Fruit fly (Drosophila melanogaster) whole organism, embryonic: ENCODE data around the gene Hr78.
A peak's percentile ranks its signal among the peaks of the same experiment; 100 is the strongest.

ENCODE experiments used
- Aef1 ChIP-seq: fragments of 200-800 bp; sonication (Bioruptor generic); IDR thresholded peaks from 3 replicates; pipeline ENCODE4 v1.3.6; 2022; ENCODE audit warnings: missing biosample characterization, missing genetic modification characterization
- Awh ChIP-seq: fragments of 200-800 bp; sonication (Bioruptor generic); IDR thresholded peaks from 2 replicates; pipeline ENCODE4, ENCODE4 v1.3.6; 2022; ENCODE audit warnings: missing biosample characterization, missing genetic modification characterization
- BtbVII ChIP-seq: fragments of 200-800 bp; sonication (Bioruptor generic); optimal IDR thresholded peaks from 3 replicates; lab custom pipeline; 2017; ENCODE audit warnings: missing biosample characterization, mild to moderate bottlenecking, missing genetic modification characterization
- CG10654 ChIP-seq: fragments of 200-800 bp; sonication (Bioruptor generic); optimal IDR thresholded peaks from 2 replicates; lab custom pipeline; 2016; ENCODE audit warnings: missing biosample characterization, missing genetic modification characterization
- CG11723 ChIP-seq: fragments of 200-800 bp; sonication (Bioruptor generic); optimal IDR thresholded peaks from 2 replicates; lab custom pipeline; 2017; ENCODE audit warnings: missing biosample characterization, mild to moderate bottlenecking, missing genetic modification characterization
- CG12071 ChIP-seq: fragments of 200-800 bp; sonication (Bioruptor generic); optimal IDR thresholded peaks from 3 replicates; lab custom pipeline; 2018; ENCODE audit warnings: missing biosample characterization, mild to moderate bottlenecking, missing genetic modification characterization
- CG12299 ChIP-seq: fragments of 200-800 bp; sonication (Bioruptor generic); optimal IDR thresholded peaks from 2 replicates; lab custom pipeline; 2018; ENCODE audit warnings: missing biosample characterization, mild to moderate bottlenecking, missing genetic modification characterization
- CG12391 ChIP-seq: fragments of 200-800 bp; sonication (Bioruptor generic); optimal IDR thresholded peaks from 3 replicates; lab custom pipeline; 2018; ENCODE audit warnings: missing biosample characterization, mild to moderate bottlenecking, missing genetic modification characterization, moderate library complexity
- CG14441 ChIP-seq: fragments of 200-800 bp; sonication (Bioruptor generic); IDR thresholded peaks from 2 replicates; pipeline ENCODE4 v1.3.6; 2022; ENCODE audit warnings: missing biosample characterization, missing genetic modification characterization
- CG15269 ChIP-seq: fragments of 200-800 bp; sonication (Bioruptor generic); optimal IDR thresholded peaks from 2 replicates; lab custom pipeline; 2018; ENCODE audit warnings: missing biosample characterization, mild to moderate bottlenecking, missing genetic modification characterization, moderate library complexity
- CG17186 ChIP-seq: fragments of 200-800 bp; sonication (Bioruptor generic); optimal IDR thresholded peaks from 3 replicates; lab custom pipeline; 2017; ENCODE audit warnings: missing biosample characterization, missing genetic modification reagents, missing genetic modification characterization
- CG17359 ChIP-seq: fragments of 200-800 bp; sonication (Bioruptor generic); optimal IDR thresholded peaks from 3 replicates; lab custom pipeline; 2018; ENCODE audit warnings: missing biosample characterization, mild to moderate bottlenecking, missing genetic modification characterization, moderate library complexity
- CG17385 ChIP-seq: fragments of 200-800 bp; sonication (Bioruptor generic); optimal IDR thresholded peaks from 3 replicates; lab custom pipeline; 2018; ENCODE audit warnings: missing biosample characterization, mild to moderate bottlenecking, missing genetic modification characterization
- CG2116 ChIP-seq: fragments of 200-800 bp; sonication (Bioruptor generic); optimal IDR thresholded peaks from 3 replicates; lab custom pipeline; 2018; ENCODE audit warnings: missing biosample characterization, mild to moderate bottlenecking, missing genetic modification characterization
- CG32772 ChIP-seq: fragments of 200-800 bp; sonication (Bioruptor generic); IDR thresholded peaks from 2 replicates; pipeline ENCODE4 v1.3.6; 2022; ENCODE audit warnings: missing biosample characterization, missing genetic modification characterization
- CG3838 ChIP-seq: fragments of 200-800 bp; sonication (Bioruptor generic); optimal IDR thresholded peaks from 3 replicates; lab custom pipeline; 2016; ENCODE audit warnings: missing biosample characterization, missing genetic modification characterization
- CG42726 ChIP-seq: fragments of 200-800 bp; sonication (Bioruptor generic); IDR thresholded peaks from 2 replicates; pipeline ENCODE4 v1.3.6; 2022; ENCODE audit warnings: missing biosample characterization, missing genetic modification characterization; ENCODE audit not compliant: partially characterized antibody
- CG6765 ChIP-seq: fragments of 200-800 bp; sonication (Bioruptor generic); optimal IDR thresholded peaks from 3 replicates; lab custom pipeline; 2017; ENCODE audit warnings: missing biosample characterization, mild to moderate bottlenecking, missing genetic modification characterization
- CG7271 ChIP-seq: fragments of 200-800 bp; sonication (Bioruptor generic); optimal IDR thresholded peaks from 2 replicates; lab custom pipeline; 2018; ENCODE audit warnings: missing biosample characterization, mild to moderate bottlenecking, missing genetic modification characterization, moderate library complexity
- CG8765 ChIP-seq: fragments of 200-800 bp; sonication (Bioruptor generic); IDR thresholded peaks from 2 replicates; pipeline ENCODE4 v1.3.6; 2022; ENCODE audit warnings: missing biosample characterization, missing genetic modification characterization
- Doc3 ChIP-seq: fragments of 200-800 bp; sonication (Bioruptor generic); IDR thresholded peaks from 3 replicates; pipeline ENCODE4 v1.3.6; 2022; ENCODE audit warnings: missing biosample characterization, missing genetic modification characterization; ENCODE audit not compliant: partially characterized antibody
- Gsc ChIP-seq: fragments of 200-800 bp; sonication (Bioruptor generic); IDR thresholded peaks from 2 replicates; pipeline ENCODE4 v1.3.6; 2022; ENCODE audit warnings: missing biosample characterization, missing genetic modification characterization
- HLH54F ChIP-seq: fragments of 200-800 bp; sonication (Bioruptor generic); optimal IDR thresholded peaks from 3 replicates; lab custom pipeline; 2016; ENCODE audit warnings: missing biosample characterization, missing genetic modification characterization
- Lpt ChIP-seq: fragments of >200 bp; optimal IDR thresholded peaks from 2 replicates; lab custom pipeline; 2018; ENCODE audit warnings: missing biosample characterization, missing genetic modification characterization
- Neu2 ChIP-seq: fragments of 200-800 bp; sonication (Bioruptor generic); optimal IDR thresholded peaks from 3 replicates; lab custom pipeline; 2016; ENCODE audit warnings: missing biosample characterization, missing genetic modification characterization, borderline replicate concordance
- Oli ChIP-seq: fragments of 200-800 bp; sonication (Bioruptor generic); optimal IDR thresholded peaks from 2 replicates; lab custom pipeline; 2018; ENCODE audit warnings: missing biosample characterization, mild to moderate bottlenecking, missing genetic modification characterization, moderate library complexity
- Scr ChIP-seq: fragments of 200-800 bp; sonication (Bioruptor generic); IDR thresholded peaks from 2 replicates; pipeline ENCODE4 v1.3.6; 2022; ENCODE audit warnings: missing biosample characterization, missing genetic modification characterization; ENCODE audit not compliant: partially characterized antibody
- Side ChIP-seq: fragments of 200-800 bp; sonication (Bioruptor generic); optimal IDR thresholded peaks from 2 replicates; lab custom pipeline; 2016; ENCODE audit warnings: missing biosample characterization, missing genetic modification characterization
- Ssrp ChIP-seq: fragments of 200-800 bp; sonication (Bioruptor generic); optimal IDR thresholded peaks from 2 replicates; lab custom pipeline; 2018; ENCODE audit warnings: missing biosample characterization, mild to moderate bottlenecking, missing genetic modification characterization, moderate library complexity
- YL-1 ChIP-seq: fragments of 200-800 bp; sonication (Bioruptor generic); optimal IDR thresholded peaks from 3 replicates; lab custom pipeline; 2017; ENCODE audit warnings: missing biosample characterization, mild to moderate bottlenecking, missing genetic modification characterization
- abd-A ChIP-seq: fragments of 200-800 bp; sonication (Bioruptor generic); optimal IDR thresholded peaks from 3 replicates; lab custom pipeline; 2019; ENCODE audit warnings: missing biosample characterization, mild to moderate bottlenecking, missing genetic modification characterization, moderate library complexity
- ara ChIP-seq: fragments of 200-800 bp; sonication (Bioruptor generic); IDR thresholded peaks from 2 replicates; pipeline ENCODE4 v1.3.6; 2022; ENCODE audit warnings: missing biosample characterization, missing genetic modification characterization
- btn ChIP-seq: fragments of 200-800 bp; sonication (Bioruptor generic); optimal IDR thresholded peaks from 2 replicates; lab custom pipeline; 2016; ENCODE audit warnings: missing biosample characterization, missing genetic modification characterization
- chinmo ChIP-seq: fragments of 200-800 bp; sonication (Bioruptor generic); IDR thresholded peaks from 4 replicates; pipeline ENCODE4 v1.3.6; 2022; ENCODE audit warnings: missing biosample characterization, missing genetic modification characterization; ENCODE audit not compliant: partially characterized antibody
- crp ChIP-seq, 2 experiments: fragments of 200-800 bp; sonication (Bioruptor generic); optimal IDR thresholded peaks; 2 replicates in 1 of 2; 3 replicates in 1 of 2; lab custom pipeline; 2017; ENCODE audit warnings: missing biosample characterization in 2 of 2, missing genetic modification characterization in 2 of 2, mild to moderate bottlenecking in 1 of 2, moderate library complexity in 1 of 2
- cwo ChIP-seq: fragments of 200-800 bp; sonication (Bioruptor generic); optimal IDR thresholded peaks from 3 replicates; lab custom pipeline; 2017; ENCODE audit warnings: missing biosample characterization, missing genetic modification characterization, mild to moderate bottlenecking, moderate library complexity, missing genetic modification reagents
- dan ChIP-seq: fragments of 200-800 bp; sonication (Bioruptor generic); IDR thresholded peaks from 2 replicates; pipeline ENCODE4 v1.3.6; 2022; ENCODE audit warnings: missing biosample characterization, missing genetic modification characterization
- dmrt99B ChIP-seq: fragments of 200-800 bp; sonication (Bioruptor generic); optimal IDR thresholded peaks from 2 replicates; lab custom pipeline; 2018; ENCODE audit warnings: missing biosample characterization, mild to moderate bottlenecking, missing genetic modification characterization, moderate library complexity
- exex ChIP-seq: fragments of 200-800 bp; sonication (Bioruptor generic); optimal IDR thresholded peaks from 4 replicates; lab custom pipeline; 2018; ENCODE audit warnings: missing biosample characterization, mild to moderate bottlenecking, missing genetic modification characterization, moderate library complexity
- fd3F ChIP-seq: fragments of 200-800 bp; sonication (Bioruptor generic); optimal IDR thresholded peaks from 2 replicates; lab custom pipeline; 2018; ENCODE audit warnings: missing biosample characterization, mild to moderate bottlenecking, missing genetic modification characterization, moderate library complexity
- h ChIP-seq: fragments of >200 bp; optimal IDR thresholded peaks from 2 replicates; lab custom pipeline; 2017
- insv ChIP-seq, 2 experiments: fragments of 200-800 bp; sonication (Bioruptor generic); optimal IDR thresholded peaks; 3 replicates each; lab custom pipeline; 2016 to 2018; ENCODE audit warnings: missing biosample characterization in 2 of 2, missing genetic modification characterization in 2 of 2
- ken ChIP-seq: fragments of 200-800 bp; sonication (Bioruptor generic); IDR thresholded peaks from 3 replicates; pipeline ENCODE4 v1.3.6; 2022; ENCODE audit warnings: missing biosample characterization, missing genetic modification characterization
- nerfin-2 ChIP-seq: fragments of 200-800 bp; sonication (Bioruptor generic); IDR thresholded peaks from 2 replicates; pipeline ENCODE4 v1.3.6; 2022; ENCODE audit warnings: missing biosample characterization, missing genetic modification characterization; ENCODE audit not compliant: partially characterized antibody
- nmo ChIP-seq: fragments of 200-800 bp; sonication (Bioruptor generic); optimal IDR thresholded peaks from 2 replicates; lab custom pipeline; 2018; ENCODE audit warnings: missing biosample characterization, mild to moderate bottlenecking, missing genetic modification characterization, moderate library complexity
- sens-2 ChIP-seq: fragments of 200-800 bp; sonication (Bioruptor generic); IDR thresholded peaks from 2 replicates; pipeline ENCODE4 v1.3.6; 2022; ENCODE audit warnings: missing biosample characterization, missing genetic modification characterization
- slbo ChIP-seq: fragments of 200-800 bp; sonication (Bioruptor generic); IDR thresholded peaks from 2 replicates; pipeline ENCODE4 v1.3.6; 2022; ENCODE audit warnings: missing biosample characterization, missing genetic modification characterization
- tna ChIP-seq: fragments of 200-800 bp; sonication (Bioruptor generic); IDR thresholded peaks from 2 replicates; pipeline ENCODE4 v1.3.6; 2022; ENCODE audit warnings: missing biosample characterization, missing genetic modification characterization; ENCODE audit not compliant: partially characterized antibody
- unpg ChIP-seq: fragments of 200-800 bp; sonication (Bioruptor generic); optimal IDR thresholded peaks from 3 replicates; lab custom pipeline; 2018; ENCODE audit warnings: missing biosample characterization, mild to moderate bottlenecking, missing genetic modification characterization, moderate library complexity

Hr78 gene

dm6 chr3L:21507354-21507928 is 10.1 kb upstream of the Hr78 start, which contains the start of the genes Glg1 and M6 (continued):
- TF ChIP-seq CG10654 (GFP tag; lab: Kevin White, UChicago) (peak; percentile 55), Side (peak; percentile 41), tna (GFP tag; lab: Robert Waterston, UW) (peak; percentile 94), CG42726 (GFP tag; lab: Robert Waterston, UW) (peak; percentile 94), CG12391 (tag; lab: Kevin White, UChicago) (peak; percentile 80), h (no peak), Lpt (no peak), CG3838 (GFP tag; lab: Kevin White, UChicago) (peak; percentile 43), unpg (GFP tag; lab: Kevin White, UChicago) (peak; percentile 54), CG15269 (tag; lab: Kevin White, UChicago) (peak; percentile 74), CG7271 (tag; lab: Kevin White, UChicago) (no peak), CG6765 (no peak), Awh (GFP tag; lab: Robert Waterston, UW) (no peak), CG17359 (tag; lab: Kevin White, UChicago) (peak; percentile 40), cwo (GFP tag; lab: Kevin White, UChicago) (peak; percentile 47), ara (0 out of 2 replicates have a peak, but pooled peaks have one; percentile 32), CG12071 (GFP tag; lab: Kevin White, UChicago) (no peak), ken (GFP tag; lab: Robert Waterston, UW) (no peak), slbo (peak; percentile 85), CG17186 (GFP tag; lab: Kevin White, UChicago) (peak; percentile 57), Gsc (no peak), CG32772 (GFP tag; lab: Robert Waterston, UW) (peak; percentile 51; the same call in 1 of the 2 replicates), CG2116 (GFP tag; lab: Kevin White, UChicago) (peak; percentile 80), Aef1 (GFP tag; lab: Robert Waterston, UW) (peak; percentile 19; the same call in 1 of the 3 replicates), HLH54F (peak; percentile 76), Scr (GFP tag; lab: Robert Waterston, UW) (peak; percentile 96), exex (tag; lab: Kevin White, UChicago) (peak; percentile 34), crp (GFP tag; optimal IDR thresholded peaks at IDR 0.05; lab: Kevin White, UChicago) (peak in 1 of 2 experiments; percentile 29), CG14441 (GFP tag; lab: Robert Waterston, UW) (peak; percentile 38; the same call in 1 of the 2 replicates), Oli (tag; lab: Kevin White, UChicago) (peak; percentile 53), CG17385 (peak; percentile 63), dmrt99B (tag; lab: Kevin White, UChicago) (peak; percentile 55), Doc3 (peak; percentile 94), abd-A (tag; lab: Kevin White, UChicago) (no peak), YL-1 (GFP tag; lab: Kevin White, UChicago) (peak; percentile 78), CG12299 (tag; lab: Kevin White, UChicago) (no peak), nmo (GFP tag; lab: Kevin White, UChicago) (peak; percentile 82), Neu2 (GFP tag; lab: Kevin White, UChicago) (peak; percentile 99), chinmo (GFP tag; lab: Robert Waterston, UW) (peak; percentile 93; the same call in 3 of the 4 replicates), Ssrp (tag; lab: Kevin White, UChicago) (peak; percentile 55), fd3F (GFP tag; lab: Kevin White, UChicago) (peak; percentile 38), sens-2 (peak; percentile 35; the same call in 1 of the 2 replicates), insv (GFP tag; optimal IDR thresholded peaks at IDR 0.05; lab: Kevin White, UChicago) (peak in 1 of 2 experiments; percentile 32), CG8765 (no peak), BtbVII (GFP tag; lab: Kevin White, UChicago) (no peak), btn (GFP tag; lab: Kevin White, UChicago) (no peak), CG11723 (GFP tag; lab: Kevin White, UChicago) (peak; percentile 14), dan (no peak), nerfin-2 (GFP tag; lab: Robert Waterston, UW) (peak; percentile 93)
